Worm (Caenorhabditis elegans) whole organism, L1 larva: ENCODE measurements around the gene soc-1.

Experiments used
- C34B4.2 ChIP-seq: sonication (generic microtip); optimal IDR thresholded peaks from 2 replicates; lab custom pipeline; 2017; ENCODE audit warnings: mild to moderate bottlenecking, missing genetic modification characterization, missing compliant biosample characterization
- aly-2 ChIP-seq: fragments of 150-350 bp; optimal IDR thresholded peaks from 2 replicates; lab custom pipeline; 2014; ENCODE audit warnings: missing biosample characterization, missing genetic modification characterization
- ama-1 ChIP-seq: fragments of 150-350 bp; optimal IDR thresholded peaks from 2 replicates; lab custom pipeline; 2014
- blmp-1 ChIP-seq: fragments of 150-350 bp; optimal IDR thresholded peaks from 2 replicates; lab custom pipeline; 2014; ENCODE audit warnings: missing biosample characterization, missing genetic modification characterization
- ceh-63 ChIP-seq: fragments of 200-800 bp; sonication (Bioruptor generic); optimal IDR thresholded peaks from 2 replicates; lab custom pipeline; 2018; ENCODE audit warnings: mild to moderate bottlenecking, missing genetic modification characterization, missing compliant biosample characterization
- ceh-8 ChIP-seq: fragments of 200-800 bp; sonication (Bioruptor generic); optimal IDR thresholded peaks from 2 replicates; lab custom pipeline; 2018; ENCODE audit warnings: mild to moderate bottlenecking, missing genetic modification characterization, moderate library complexity, missing compliant biosample characterization
- ceh-82 ChIP-seq, 3 experiments: fragments of 150-350 bp in 1 of 3; sonication (generic microtip) in 2 of 3; optimal IDR thresholded peaks; 2 replicates each; lab custom pipeline; 2014 to 2017; ENCODE audit warnings: missing biosample characterization in 3 of 3, missing genetic modification characterization in 3 of 3
- ceh-90 ChIP-seq: sonication (generic microtip); optimal IDR thresholded peaks from 2 replicates; lab custom pipeline; 2016; ENCODE audit warnings: missing genetic modification characterization, missing compliant biosample characterization
- ces-1 ChIP-seq: fragments of 150-350 bp; optimal IDR thresholded peaks from 2 replicates; lab custom pipeline; 2014; ENCODE audit warnings: missing biosample characterization, missing genetic modification reagents, missing genetic modification characterization
- dsc-1 ChIP-seq: sonication (generic microtip); optimal IDR thresholded peaks from 2 replicates; lab custom pipeline; 2016; ENCODE audit warnings: mild to moderate bottlenecking, missing genetic modification characterization, missing compliant biosample characterization
- efl-3 ChIP-seq: fragments of 200-800 bp; sonication (Bioruptor generic); optimal IDR thresholded peaks from 2 replicates; lab custom pipeline; 2018; ENCODE audit warnings: mild to moderate bottlenecking, missing genetic modification characterization, missing compliant biosample characterization
- egl-13 ChIP-seq: sonication (generic microtip); optimal IDR thresholded peaks from 2 replicates; lab custom pipeline; 2016; ENCODE audit warnings: missing genotype, missing genetic modification reagents, missing genetic modification characterization, missing compliant biosample characterization
- ets-5 ChIP-seq: fragments of 200-800 bp; sonication (Bioruptor generic); IDR thresholded peaks from 2 replicates; pipeline ENCODE4 v1.3.6; 2022; ENCODE audit warnings: missing genetic modification characterization, missing compliant biosample characterization
- fkh-10 ChIP-seq: sonication (generic microtip); optimal IDR thresholded peaks from 2 replicates; lab custom pipeline; 2017; ENCODE audit warnings: missing biosample characterization, missing genetic modification reagents, missing genetic modification characterization
- fkh-4 ChIP-seq: sonication (generic microtip); optimal IDR thresholded peaks from 2 replicates; lab custom pipeline; 2016; ENCODE audit warnings: missing compliant biosample characterization, missing genetic modification characterization, borderline replicate concordance
- hlh-17 ChIP-seq: fragments of 200-800 bp; sonication (Bioruptor generic); optimal IDR thresholded peaks from 2 replicates; lab custom pipeline; 2018; ENCODE audit warnings: missing genetic modification characterization, mild to moderate bottlenecking, missing compliant biosample characterization, moderate library complexity, borderline replicate concordance
- irx-1 ChIP-seq: sonication (generic microtip); optimal IDR thresholded peaks from 2 replicates; lab custom pipeline; 2016; ENCODE audit warnings: missing genetic modification characterization, missing compliant biosample characterization
- lir-3 ChIP-seq: sonication (generic microtip); optimal IDR thresholded peaks from 2 replicates; lab custom pipeline; 2016; ENCODE audit warnings: mild to moderate bottlenecking, missing genetic modification characterization, moderate library complexity, missing compliant biosample characterization; ENCODE audit not compliant: poor library complexity
- mab-9 ChIP-seq: fragments of 200-800 bp; sonication (Bioruptor generic); IDR thresholded peaks from 2 replicates; pipeline ENCODE4 v1.3.6; 2022; ENCODE audit warnings: missing genetic modification reagents, missing genetic modification characterization, missing compliant biosample characterization
- mef-2 ChIP-seq: fragments of 150-350 bp; optimal IDR thresholded peaks from 2 replicates; lab custom pipeline; 2014; ENCODE audit warnings: missing biosample characterization, missing genetic modification characterization
- mep-1 ChIP-seq: fragments of 150-350 bp; optimal IDR thresholded peaks from 2 replicates; lab custom pipeline; 2014; ENCODE audit warnings: missing biosample characterization, missing genetic modification characterization
- nhr-11 ChIP-seq: fragments of 150-350 bp; optimal IDR thresholded peaks from 2 replicates; lab custom pipeline; 2014; ENCODE audit warnings: missing biosample characterization, missing genetic modification characterization
- nhr-12 ChIP-seq: sonication (generic microtip); optimal IDR thresholded peaks from 2 replicates; lab custom pipeline; 2017; ENCODE audit warnings: missing biosample characterization, missing genetic modification characterization
- nhr-20 ChIP-seq: sonication (generic microtip); optimal IDR thresholded peaks from 2 replicates; lab custom pipeline; 2016; ENCODE audit warnings: mild to moderate bottlenecking, missing genetic modification characterization, missing compliant biosample characterization
- nhr-47 ChIP-seq: sonication (generic microtip); optimal IDR thresholded peaks from 2 replicates; lab custom pipeline; 2016; ENCODE audit warnings: mild to moderate bottlenecking, missing genetic modification characterization, moderate library complexity, missing compliant biosample characterization
- nhr-77 ChIP-seq: fragments of 150-350 bp; optimal IDR thresholded peaks from 2 replicates; lab custom pipeline; 2014; ENCODE audit warnings: missing biosample characterization, missing genetic modification characterization
- nhr-84 ChIP-seq: sonication (generic microtip); optimal IDR thresholded peaks from 2 replicates; lab custom pipeline; 2017; ENCODE audit warnings: missing biosample characterization, missing genetic modification characterization
- nhr-85 ChIP-seq: sonication (generic microtip); peaks from one replicate; lab custom pipeline; 2016; ENCODE audit warnings: missing genetic modification characterization, inconsistent platforms, missing compliant biosample characterization
- nhr-90 ChIP-seq: sonication (generic microtip); optimal IDR thresholded peaks from 2 replicates; lab custom pipeline; 2016; ENCODE audit warnings: mild to moderate bottlenecking, missing genetic modification characterization, missing compliant biosample characterization; ENCODE audit not compliant: poor library complexity
- pqm-1 ChIP-seq: sonication (generic microtip); optimal IDR thresholded peaks from 3 replicates; lab custom pipeline; 2017; ENCODE audit warnings: missing biosample characterization, missing genetic modification characterization
- skn-1 ChIP-seq: fragments of 150-350 bp; optimal IDR thresholded peaks from 2 replicates; lab custom pipeline; 2014; ENCODE audit warnings: missing biosample characterization, missing genetic modification characterization
- snpc-4 ChIP-seq: fragments of 150-350 bp; optimal IDR thresholded peaks from 2 replicates; lab custom pipeline; 2014; ENCODE audit warnings: missing biosample characterization, missing genetic modification characterization
- sox-4 ChIP-seq: sonication (generic microtip); optimal IDR thresholded peaks from 2 replicates; lab custom pipeline; 2016; ENCODE audit warnings: missing genetic modification characterization, missing compliant biosample characterization
- swsn-7 ChIP-seq: sonication (generic microtip); optimal IDR thresholded peaks from 2 replicates; lab custom pipeline; 2016; ENCODE audit warnings: missing genetic modification characterization, missing compliant biosample characterization
- unc-130 ChIP-seq: fragments of 150-350 bp; optimal IDR thresholded peaks from 2 replicates; lab custom pipeline; 2017; ENCODE audit warnings: missing biosample characterization, missing genetic modification characterization, inconsistent platforms
- unc-30 ChIP-seq: sonication (generic microtip); optimal IDR thresholded peaks from 2 replicates; lab custom pipeline; 2017; ENCODE audit warnings: missing biosample characterization, missing genetic modification characterization
- unc-86 ChIP-seq: sonication (generic microtip); optimal IDR thresholded peaks from 2 replicates; lab custom pipeline; 2016; ENCODE audit warnings: missing genetic modification characterization, missing compliant biosample characterization
- vab-15 ChIP-seq: sonication (generic microtip); optimal IDR thresholded peaks from 2 replicates; lab custom pipeline; 2017; ENCODE audit warnings: missing genotype, mild to moderate bottlenecking, missing genetic modification characterization, missing compliant biosample characterization
- zag-1 ChIP-seq: fragments of 150-350 bp; optimal IDR thresholded peaks from 2 replicates; lab custom pipeline; 2014; ENCODE audit warnings: missing biosample characterization, missing genetic modification characterization
- ztf-4 ChIP-seq: fragments of 150-350 bp; optimal IDR thresholded peaks from 2 replicates; lab custom pipeline; 2014; ENCODE audit warnings: missing biosample characterization, missing genetic modification characterization

soc-1 gene

ce11 chrV:4655175-4655574 lies 12.4 kb downstream of the soc-1 start, which contains the start of gene F41F3.9:
Gene F41F3.9, plus strand, starts transcription at chrV:4655475.
- no peak for TF ChIP-seq efl-3 (GFP tag; lab: Kevin White, UChicago)
- TF ChIP-seq egl-13 (tag; lab: Kevin White, UChicago): no peak
- TF ChIP-seq dsc-1 (tag; lab: Kevin White, UChicago): no peak
- no peak for TF ChIP-seq sox-4
- no peak for TF ChIP-seq nhr-12 (tag; lab: Kevin White, UChicago)
- no peak for TF ChIP-seq nhr-77
- no peak for TF ChIP-seq unc-130 (tag; lab: Kevin White, UChicago)
- no peak for TF ChIP-seq swsn-7 (tag; lab: Kevin White, UChicago)
- TF ChIP-seq snpc-4 (tag; lab: Kevin White, UChicago): no peak
- no peak for TF ChIP-seq vab-15 (tag; lab: Kevin White, UChicago)
- no peak for TF ChIP-seq ceh-82 (tag; optimal IDR thresholded peaks at IDR 0.05; lab: Kevin White, UChicago)
- no peak for TF ChIP-seq lir-3 (tag; lab: Kevin White, UChicago)
- no peak for TF ChIP-seq pqm-1 (tag; lab: Kevin White, UChicago)
- TF ChIP-seq ceh-8: no peak
- no peak for TF ChIP-seq mep-1 (tag; lab: Kevin White, UChicago)
- no peak for TF ChIP-seq nhr-20 (tag; lab: Kevin White, UChicago)
- TF ChIP-seq fkh-10: no peak
- TF ChIP-seq ceh-63 (GFP tag; lab: Kevin White, UChicago): no peak
- TF ChIP-seq nhr-85: no peak

- TF ChIP-seq sox-4 (no peak), nhr-47 (no peak)
These were observed 19.6 kb downstream of the soc-1 start, which contains the start of gene srx-74 for ce11 chrV:4662400-4662799. Gene srx-74, minus strand, starts transcription at chrV:4662500.

ce11 chrV:4665651-4666050 lies 22.9 kb downstream of the soc-1 start, which contains the start of gene srx-73:
Gene srx-73, minus strand, starts transcription at chrV:4665751.
- TF ChIP-seq zag-1 (tag; lab: Kevin White, UChicago) (no peak), fkh-4 (tag; lab: Kevin White, UChicago) (no peak), ceh-82 (tag; optimal IDR thresholded peaks at IDR 0.05; lab: Kevin White, UChicago) (no peak), irx-1 (tag; lab: Kevin White, UChicago) (no peak), nhr-84 (tag; lab: Kevin White, UChicago) (no peak), ces-1 (GFP tag; lab: Kevin White, UChicago) (no peak), ztf-4 (tag; lab: Kevin White, UChicago) (no peak), ets-5 (no peak)

- no peak for TF ChIP-seq mab-9 (GFP tag; lab: Robert Waterston, UW)
- no peak for TF ChIP-seq C34B4.2 (tag; lab: Kevin White, UChicago)
- TF ChIP-seq blmp-1 (tag; lab: Kevin White, UChicago): no peak
- TF ChIP-seq nhr-77: no peak
- no peak for TF ChIP-seq mef-2 (tag; lab: Kevin White, UChicago)
- TF ChIP-seq hlh-17 (GFP tag; lab: Kevin White, UChicago): no peak
- no peak for TF ChIP-seq ztf-4 (tag; lab: Kevin White, UChicago)
- TF ChIP-seq ama-1: no peak
- no peak for TF ChIP-seq unc-86 (tag; lab: Kevin White, UChicago)
- TF ChIP-seq nhr-11: no peak
- no peak for TF ChIP-seq zag-1 (tag; lab: Kevin White, UChicago)
- no peak for TF ChIP-seq unc-30 (tag; lab: Kevin White, UChicago)
- no peak for TF ChIP-seq nhr-85
- no peak for TF ChIP-seq aly-2
- no peak for TF ChIP-seq nhr-90
- no peak for TF ChIP-seq skn-1 (tag; lab: Kevin White, UChicago)
- no peak for TF ChIP-seq ceh-90 (tag; lab: Kevin White, UChicago)
- no peak for TF ChIP-seq pqm-1 (tag; lab: Kevin White, UChicago)
- no peak for TF ChIP-seq unc-130 (tag; lab: Kevin White, UChicago)
These were observed 24.3 kb downstream of the soc-1 start for ce11 chrV:4667062-4667461.
